Worm (Caenorhabditis elegans) whole organism, early embryonic: ENCODE results near the gene H02F09.2.

Source experiments
- B0310.2 ChIP-seq: sonication (generic microtip); optimal IDR thresholded peaks from 2 replicates; lab custom pipeline; 2016; ENCODE audit warnings: mild to moderate bottlenecking, missing genetic modification characterization, missing compliant biosample characterization
- F13C5.2 ChIP-seq: sonication (generic microtip); optimal IDR thresholded peaks from 2 replicates; lab custom pipeline; 2017; ENCODE audit warnings: mild to moderate bottlenecking, missing genetic modification characterization, inconsistent platforms, missing compliant biosample characterization
- aly-1 ChIP-seq: sonication (generic microtip); optimal IDR thresholded peaks from 2 replicates; lab custom pipeline; 2016; ENCODE audit warnings: missing genetic modification characterization, missing compliant biosample characterization
- ama-1 ChIP-seq: fragments of 150-350 bp; optimal IDR thresholded peaks from 2 replicates; lab custom pipeline; 2014
- ceh-13 ChIP-seq: fragments of 200-800 bp; sonication (Bioruptor generic); optimal IDR thresholded peaks from 2 replicates; lab custom pipeline; 2018; ENCODE audit warnings: mild to moderate bottlenecking, missing genetic modification characterization, missing compliant biosample characterization
- ceh-36 ChIP-seq: sonication (generic microtip); optimal IDR thresholded peaks from 2 replicates; lab custom pipeline; 2016; ENCODE audit warnings: missing genetic modification characterization, inconsistent platforms, missing compliant biosample characterization
- ets-7 ChIP-seq: sonication (generic microtip); optimal IDR thresholded peaks from 2 replicates; lab custom pipeline; 2016; ENCODE audit warnings: missing genotype, missing genetic modification characterization, missing compliant biosample characterization
- flt-1 ChIP-seq: fragments of 200-800 bp; sonication (Bioruptor generic); IDR thresholded peaks from 2 replicates; pipeline ENCODE4 v1.3.6; 2022; ENCODE audit warnings: missing genetic modification characterization, missing compliant biosample characterization
- hmbx-1 ChIP-seq: sonication (generic microtip); optimal IDR thresholded peaks from 2 replicates; lab custom pipeline; 2016; ENCODE audit warnings: mild to moderate bottlenecking, missing genetic modification characterization, missing compliant biosample characterization
- hmg-4 ChIP-seq: fragments of 200-800 bp; sonication (Bioruptor generic); optimal IDR thresholded peaks from 2 replicates; lab custom pipeline; 2018; ENCODE audit warnings: mild to moderate bottlenecking, missing genetic modification characterization, missing compliant biosample characterization
- hnd-1 ChIP-seq: sonication (generic microtip); optimal IDR thresholded peaks from 2 replicates; lab custom pipeline; 2016; ENCODE audit warnings: missing genetic modification characterization, missing compliant biosample characterization
- pes-1 ChIP-seq: fragments of 200-800 bp; sonication (Bioruptor generic); IDR thresholded peaks from 2 replicates; pipeline ENCODE4 v1.3.6; 2022; ENCODE audit warnings: missing genetic modification reagents, missing genetic modification characterization, missing compliant biosample characterization
- scrt-1 ChIP-seq: fragments of 200-800 bp; sonication (Bioruptor generic); IDR thresholded peaks from 2 replicates; pipeline ENCODE4 v1.3.6; 2022; ENCODE audit warnings: missing genetic modification characterization, missing compliant biosample characterization
- sea-1 ChIP-seq: fragments of 200-800 bp; sonication (Bioruptor generic); conservative IDR thresholded peaks from 2 replicates; pipeline ENCODE4 v1.3.6; 2022; ENCODE audit warnings: missing genetic modification characterization, missing compliant biosample characterization
- tbx-11 ChIP-seq: fragments of 200-800 bp; sonication (Bioruptor generic); IDR thresholded peaks from 2 replicates; pipeline ENCODE4 v1.3.6; 2022; ENCODE audit warnings: missing genetic modification characterization, missing compliant biosample characterization
- tbx-37 ChIP-seq: fragments of 200-800 bp; sonication (Bioruptor generic); conservative IDR thresholded peaks from 2 replicates; pipeline ENCODE4 v1.3.6; 2022; ENCODE audit warnings: missing genetic modification reagents, missing genetic modification characterization, missing compliant biosample characterization
- tra-4 ChIP-seq: sonication (generic microtip); optimal IDR thresholded peaks from 2 replicates; lab custom pipeline; 2017; ENCODE audit warnings: missing genetic modification characterization, missing compliant biosample characterization

Gene H02F09.2

ce11 chrX:1598061-1598690 is 26.1 kb downstream of the H02F09.2 start:
- no peak for TF ChIP-seq hmg-4
- TF ChIP-seq ceh-13 (GFP tag; lab: Kevin White, UChicago), result no peak
- TF ChIP-seq B0310.2, result no peak
- TF ChIP-seq tra-4, result no peak
- no peak for TF ChIP-seq tbx-11 (GFP tag; lab: Robert Waterston, UW)
- TF ChIP-seq hmbx-1 (tag; lab: Kevin White, UChicago), result no peak
- no peak for TF ChIP-seq sea-1 (GFP tag; lab: Robert Waterston, UW)
- no peak for TF ChIP-seq F13C5.2 (tag; lab: Kevin White, UChicago)
- TF ChIP-seq tbx-37 (GFP tag; lab: Robert Waterston, UW), result no peak
- no peak for TF ChIP-seq ama-1
- TF ChIP-seq aly-1 (tag; lab: Kevin White, UChicago), result no peak
- no peak for TF ChIP-seq scrt-1
- no peak for TF ChIP-seq ceh-36 (tag; lab: Kevin White, UChicago)
- no peak for TF ChIP-seq hnd-1
- TF ChIP-seq pes-1, result no peak
- no peak for TF ChIP-seq ets-7

DNA sequence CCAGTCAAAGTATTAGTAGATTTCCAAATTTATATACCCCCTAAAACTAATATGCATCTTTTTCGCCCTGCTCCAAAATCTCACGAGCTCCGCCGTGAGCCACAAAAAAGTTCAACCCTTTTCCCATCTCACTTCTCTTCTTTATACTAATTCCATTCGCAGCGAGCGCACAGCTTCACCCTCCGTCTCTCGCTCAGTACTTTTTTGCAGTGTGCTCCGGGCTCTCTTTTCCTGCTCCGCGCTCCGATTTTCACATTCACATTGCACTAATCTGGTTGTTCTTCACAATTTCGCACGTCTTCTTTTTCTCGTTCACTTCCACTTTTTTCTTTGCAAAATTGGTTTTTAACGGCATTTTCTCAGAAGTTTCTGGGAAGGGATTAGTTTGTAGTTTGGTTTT is 27.2 kb downstream of the H02F09.2 start:
- TF ChIP-seq hmg-4 (no peak), scrt-1 (no peak), pes-1 (no peak), ets-7 (no peak), tbx-11 (GFP tag; lab: Robert Waterston, UW) (no peak), aly-1 (tag; lab: Kevin White, UChicago) (no peak), hmbx-1 (tag; lab: Kevin White, UChicago) (no peak), flt-1 (GFP tag; lab: Robert Waterston, UW) (no peak)

DNA sequence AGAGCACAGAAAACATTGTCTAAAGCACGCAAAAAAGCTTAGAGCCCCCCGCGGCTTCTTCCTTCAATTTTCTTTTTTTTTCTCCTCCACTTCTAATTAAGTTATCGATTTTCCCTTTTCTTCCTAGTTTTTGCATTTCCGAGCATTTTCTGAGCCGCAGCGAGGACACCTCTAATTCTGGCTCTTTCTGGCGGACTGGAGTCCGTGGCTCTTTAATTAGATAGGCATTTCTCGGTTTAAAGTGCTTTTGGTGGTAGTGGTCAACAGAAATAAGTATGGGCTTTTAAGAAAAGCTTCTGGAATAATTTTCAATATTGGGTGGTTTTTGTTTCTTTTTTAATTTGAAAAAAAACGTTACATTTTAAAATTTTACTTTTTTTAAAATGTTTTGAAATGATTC is 29.5 kb downstream of the H02F09.2 start:
- no peak for TF ChIP-seq scrt-1
- no peak for TF ChIP-seq ama-1
- no peak for TF ChIP-seq F13C5.2 (tag; lab: Kevin White, UChicago)
- TF ChIP-seq hmbx-1 (tag; lab: Kevin White, UChicago), result no peak
- TF ChIP-seq ets-7, result no peak
- no peak for TF ChIP-seq tbx-11 (GFP tag; lab: Robert Waterston, UW)
- TF ChIP-seq flt-1 (GFP tag; lab: Robert Waterston, UW), result no peak
- TF ChIP-seq pes-1, result no peak
- no peak for TF ChIP-seq ceh-36 (tag; lab: Kevin White, UChicago)
- no peak for TF ChIP-seq hmg-4
- no peak for TF ChIP-seq hnd-1
- no peak for TF ChIP-seq aly-1 (tag; lab: Kevin White, UChicago)
- no peak for TF ChIP-seq B0310.2
- TF ChIP-seq tbx-37 (GFP tag; lab: Robert Waterston, UW), result no peak
- TF ChIP-seq tra-4, result no peak
- no peak for TF ChIP-seq sea-1 (GFP tag; lab: Robert Waterston, UW)
- no peak for TF ChIP-seq ceh-13 (GFP tag; lab: Kevin White, UChicago)

- TF ChIP-seq sea-1 (GFP tag; lab: Robert Waterston, UW), result no peak
- peak; percentile 10 for TF ChIP-seq hmg-4
- peak; percentile 2 for TF ChIP-seq aly-1 (tag; lab: Kevin White, UChicago)
These were observed 30.5 kb downstream of the H02F09.2 start for ce11 chrX:1602548-1602947.

DNA sequence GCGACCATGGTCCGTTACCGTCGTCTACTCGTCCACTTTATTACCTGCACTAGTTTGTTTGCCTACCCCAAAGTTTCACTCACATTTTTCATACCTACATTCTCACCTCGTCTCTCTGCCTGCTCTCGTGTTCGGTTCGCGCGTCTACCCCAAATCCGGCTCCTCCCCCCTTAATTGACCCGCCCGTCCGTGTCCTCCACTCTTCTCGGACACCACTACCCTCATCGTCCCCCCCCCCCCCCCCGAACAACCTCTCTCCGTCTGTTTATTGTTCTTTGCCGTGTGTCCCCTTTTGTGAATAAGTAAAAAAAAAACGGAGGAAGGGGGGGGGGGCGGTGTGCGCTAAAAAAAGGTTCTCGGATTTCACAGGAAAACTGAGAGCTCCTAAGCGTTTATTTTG is 31.0 kb downstream of the H02F09.2 start:
- TF ChIP-seq hmg-4, result no peak
- 0 out of 2 replicates have a peak, but pooled peaks have one; percentile 18 for TF ChIP-seq pes-1

- TF ChIP-seq flt-1 (GFP tag; lab: Robert Waterston, UW), result no peak
- no peak for TF ChIP-seq ceh-36 (tag; lab: Kevin White, UChicago)
- no peak for TF ChIP-seq hmbx-1 (tag; lab: Kevin White, UChicago)
- TF ChIP-seq ets-7, result no peak
- TF ChIP-seq tbx-37 (GFP tag; lab: Robert Waterston, UW), result no peak
These were observed 31.7 kb downstream of the H02F09.2 start for ce11 chrX:1603709-1604108.

- TF ChIP-seq aly-1 (tag; lab: Kevin White, UChicago) (no peak), B0310.2 (no peak), flt-1 (GFP tag; lab: Robert Waterston, UW) (no peak), tbx-11 (GFP tag; lab: Robert Waterston, UW) (no peak), ceh-36 (tag; lab: Kevin White, UChicago) (no peak), hmg-4 (no peak), tra-4 (no peak), scrt-1 (no peak), hmbx-1 (tag; lab: Kevin White, UChicago) (no peak)
These were observed 32.6 kb downstream of the H02F09.2 start, which contains the start of gene H11E01.3 for ce11 chrX:1604606-1605005. Gene H11E01.3 (plus strand): TSS chrX:1604906.

- TF ChIP-seq aly-1 (tag; lab: Kevin White, UChicago) (no peak), ets-7 (no peak), ceh-36 (tag; lab: Kevin White, UChicago) (no peak), hnd-1 (no peak), scrt-1 (no peak), F13C5.2 (tag; lab: Kevin White, UChicago) (no peak), hmg-4 (no peak), flt-1 (GFP tag; lab: Robert Waterston, UW) (no peak), tra-4 (no peak), sea-1 (GFP tag; lab: Robert Waterston, UW) (no peak)
These were observed 40.9 kb downstream of the H02F09.2 start for ce11 chrX:1612948-1613347.

- TF ChIP-seq B0310.2 (no peak), hmg-4 (no peak), ets-7 (no peak), tbx-11 (GFP tag; lab: Robert Waterston, UW) (no peak), flt-1 (GFP tag; lab: Robert Waterston, UW) (no peak), ceh-13 (GFP tag; lab: Kevin White, UChicago) (no peak), tbx-37 (GFP tag; lab: Robert Waterston, UW) (no peak), sea-1 (GFP tag; lab: Robert Waterston, UW) (no peak)
These were observed 41.8 kb downstream of the H02F09.2 start for ce11 chrX:1613860-1614259.
